Worm (Caenorhabditis elegans) whole organism, L2 larva: ENCODE results near the gene T12A7.6.

ENCODE experiments used
- R02D3.7 ChIP-seq: fragments of 150-350 bp; optimal IDR thresholded peaks from 2 replicates; lab custom pipeline; 2014; ENCODE audit warnings: missing biosample characterization, missing genetic modification characterization
- alr-1 ChIP-seq: fragments of 150-350 bp; optimal IDR thresholded peaks from 2 replicates; lab custom pipeline; 2014; ENCODE audit warnings: missing biosample characterization, missing genetic modification characterization
- blmp-1 ChIP-seq: sonication (generic microtip); optimal IDR thresholded peaks from 2 replicates; lab custom pipeline; 2017; ENCODE audit warnings: missing genetic modification characterization, mild to moderate bottlenecking, missing compliant biosample characterization, antibody characterized with exemption, moderate library complexity; ENCODE audit not compliant: insufficient read depth
- dmd-4 ChIP-seq: sonication (generic microtip); optimal IDR thresholded peaks from 2 replicates; lab custom pipeline; 2017; ENCODE audit warnings: missing biosample characterization, missing genetic modification characterization
- egl-27 ChIP-seq: sonication (generic microtip); optimal IDR thresholded peaks from 3 replicates; lab custom pipeline; 2017; ENCODE audit warnings: missing biosample characterization, missing genetic modification reagents, missing genetic modification characterization
- fos-1 ChIP-seq: fragments of 150-350 bp; optimal IDR thresholded peaks from 2 replicates; lab custom pipeline; 2014; ENCODE audit warnings: missing biosample characterization, missing genetic modification characterization
- lin-13 ChIP-seq: fragments of 150-350 bp; optimal IDR thresholded peaks from 2 replicates; lab custom pipeline; 2014; ENCODE audit warnings: missing biosample characterization, missing genetic modification reagents, missing genetic modification characterization
- lsy-2 ChIP-seq, 2 experiments: fragments of 150-350 bp in 1 of 2; sonication (generic microtip) in 1 of 2; optimal IDR thresholded peaks; 2 replicates each; lab custom pipeline; 2014 to 2017; ENCODE audit warnings: missing biosample characterization in 2 of 2, missing genetic modification characterization in 2 of 2
- nhr-11 ChIP-seq: fragments of 150-350 bp; optimal IDR thresholded peaks from 2 replicates; lab custom pipeline; 2014; ENCODE audit warnings: missing biosample characterization, missing genetic modification characterization
- nhr-12 ChIP-seq: fragments of 150-350 bp; optimal IDR thresholded peaks from 2 replicates; lab custom pipeline; 2014; ENCODE audit warnings: missing biosample characterization, missing genetic modification characterization
- peb-1 ChIP-seq: fragments of 150-350 bp; optimal IDR thresholded peaks from 2 replicates; lab custom pipeline; 2014; ENCODE audit warnings: missing biosample characterization, missing genetic modification characterization
- skn-1 ChIP-seq: sonication (generic microtip); optimal IDR thresholded peaks from 2 replicates; lab custom pipeline; 2017; ENCODE audit warnings: missing biosample characterization, missing genetic modification characterization
- unc-62 ChIP-seq: fragments of 150-350 bp; optimal IDR thresholded peaks from 2 replicates; lab custom pipeline; 2014; ENCODE audit warnings: missing biosample characterization, missing genetic modification reagents, missing genetic modification characterization
- ztf-11 ChIP-seq: sonication (generic microtip); optimal IDR thresholded peaks from 2 replicates; lab custom pipeline; 2017; ENCODE audit warnings: missing biosample characterization, missing genetic modification characterization

DNA sequence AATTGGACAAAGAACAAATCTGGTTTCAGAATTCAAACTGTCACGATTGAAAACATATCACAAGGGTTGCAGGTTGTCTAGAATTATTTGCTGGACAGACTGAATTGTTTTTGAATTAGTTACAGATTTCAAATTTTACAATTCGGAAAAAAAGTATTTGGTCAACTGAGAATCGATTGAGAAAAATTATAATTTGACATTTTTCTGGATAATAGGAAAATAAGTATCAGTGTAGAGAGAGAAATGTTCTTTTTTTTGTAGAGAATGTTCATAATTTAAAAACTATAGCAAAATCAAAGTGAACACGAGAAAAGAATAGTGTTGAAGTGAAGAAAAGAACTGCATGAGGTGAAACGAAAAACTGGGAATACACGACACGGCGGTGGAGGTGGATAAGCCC is 48.3 kb upstream of the T12A7.6 start, which contains the start of gene dpy-20:
- TF ChIP-seq peb-1 (no peak), blmp-1 (tag; lab: Kevin White, UChicago) (no peak), egl-27 (no peak), skn-1 (no peak), dmd-4 (tag; lab: Kevin White, UChicago) (no peak), R02D3.7 (tag; lab: Kevin White, UChicago) (no peak), unc-62 (no peak), ztf-11 (tag; lab: Kevin White, UChicago) (no peak), nhr-12 (no peak), nhr-11 (tag; lab: Kevin White, UChicago) (no peak), alr-1 (no peak), fos-1 (tag; lab: Kevin White, UChicago) (no peak), lsy-2 (tag; optimal IDR thresholded peaks at IDR 0.05; lab: Kevin White, UChicago) (no peak), lin-13 (GFP tag; lab: Kevin White, UChicago) (no peak)
